Worm (Caenorhabditis elegans) whole organism, young adult: ENCODE measurements around the gene npr-40.

Experiments used
- D2030.7 ChIP-seq: fragments of 200-800 bp; sonication (Bioruptor generic); IDR thresholded peaks from 2 replicates; pipeline ENCODE4 v1.3.6; 2022; ENCODE audit warnings: missing genetic modification reagents, missing genetic modification characterization, missing compliant biosample characterization
- F23B12.7 ChIP-seq: sonication (generic microtip); optimal IDR thresholded peaks from 2 replicates; lab custom pipeline; 2017; ENCODE audit warnings: missing genetic modification characterization, mild to moderate bottlenecking, missing compliant biosample characterization, antibody characterized with exemption, moderate library complexity; ENCODE audit not compliant: insufficient read depth
- F37B4.10 ChIP-seq: fragments of 200-800 bp; sonication (Bioruptor generic); IDR thresholded peaks from 2 replicates; pipeline ENCODE4 v1.3.6; 2022; ENCODE audit warnings: missing genetic modification characterization, missing compliant biosample characterization
- F49E8.2 ChIP-seq: sonication (generic microtip); optimal IDR thresholded peaks from 3 replicates; lab custom pipeline; 2017; ENCODE audit warnings: missing genetic modification characterization, mild to moderate bottlenecking, missing compliant biosample characterization, antibody characterized with exemption, moderate library complexity; ENCODE audit not compliant: insufficient read depth
- F57C9.4 ChIP-seq: sonication (generic microtip); optimal IDR thresholded peaks from 2 replicates; lab custom pipeline; 2017; ENCODE audit warnings: mild to moderate bottlenecking, missing genetic modification characterization, missing compliant biosample characterization
- K11D2.4 ChIP-seq: fragments of 200-800 bp; sonication (Bioruptor generic); IDR thresholded peaks from 2 replicates; pipeline ENCODE4 v1.3.6; 2022; ENCODE audit warnings: missing genetic modification reagents, missing genetic modification characterization, missing compliant biosample characterization
- T07F8.4 ChIP-seq: sonication (generic microtip); optimal IDR thresholded peaks from 2 replicates; lab custom pipeline; 2016; ENCODE audit warnings: mild to moderate bottlenecking, missing genetic modification characterization, moderate library complexity, missing compliant biosample characterization
- Y53G8AR.9 ChIP-seq: fragments of 200-800 bp; sonication (Bioruptor generic); conservative IDR thresholded peaks from 2 replicates; pipeline ENCODE4 v1.3.6; 2022; ENCODE audit warnings: missing genetic modification reagents, missing genetic modification characterization, missing compliant biosample characterization
- Y95B8A.8 ChIP-seq: fragments of 200-800 bp; sonication (Bioruptor generic); IDR thresholded peaks from 2 replicates; pipeline ENCODE4 v1.3.6; 2022; ENCODE audit warnings: missing genetic modification reagents, missing genetic modification characterization, missing compliant biosample characterization
- ZK185.1 ChIP-seq: sonication (generic microtip); optimal IDR thresholded peaks from 2 replicates; lab custom pipeline; 2016; ENCODE audit warnings: mild to moderate bottlenecking, missing genetic modification characterization, missing compliant biosample characterization; ENCODE audit not compliant: poor library complexity, severe bottlenecking
- ama-1 ChIP-seq, 3 experiments: fragments of 150-350 bp in 1 of 3; sonication (generic microtip) in 2 of 3; optimal IDR thresholded peaks; 2 replicates each; lab custom pipeline; 2014 to 2018; ENCODE audit warnings: missing biosample characterization in 2 of 3, missing genetic modification characterization in 2 of 3, missing genetic modification reagents in 2 of 3
- aptf-2 ChIP-seq: fragments of 200-800 bp; sonication (Bioruptor generic); conservative IDR thresholded peaks from 2 replicates; pipeline ENCODE4 v1.3.6; 2022; ENCODE audit warnings: missing genetic modification reagents, missing genetic modification characterization, missing compliant biosample characterization
- aptf-3 ChIP-seq: fragments of 200-800 bp; sonication (Bioruptor generic); IDR thresholded peaks from 2 replicates; pipeline ENCODE4 v1.3.6; 2022; ENCODE audit warnings: missing genetic modification characterization, missing compliant biosample characterization
- attf-3 ChIP-seq: fragments of 200-800 bp; sonication (Bioruptor generic); conservative IDR thresholded peaks from 2 replicates; pipeline ENCODE4 v1.3.6; 2022; ENCODE audit warnings: missing genetic modification reagents, missing genetic modification characterization, missing compliant biosample characterization
- attf-6 ChIP-seq: fragments of 200-800 bp; sonication (Bioruptor generic); IDR thresholded peaks from 2 replicates; pipeline ENCODE4 v1.3.6; 2022; ENCODE audit warnings: missing genetic modification reagents, missing genetic modification characterization, missing compliant biosample characterization
- bed-2 ChIP-seq: fragments of 200-800 bp; sonication (Bioruptor generic); IDR thresholded peaks from 2 replicates; pipeline ENCODE4 v1.3.6; 2022; ENCODE audit warnings: missing genetic modification reagents, missing genetic modification characterization, missing compliant biosample characterization
- ceh-79 ChIP-seq: sonication (generic microtip); optimal IDR thresholded peaks from 2 replicates; lab custom pipeline; 2017; ENCODE audit warnings: mild to moderate bottlenecking, missing genetic modification characterization, missing compliant biosample characterization
- chd-7 ChIP-seq: sonication (generic microtip); optimal IDR thresholded peaks from 2 replicates; lab custom pipeline; 2016; ENCODE audit warnings: mild to moderate bottlenecking, missing genetic modification characterization, moderate library complexity, missing compliant biosample characterization
- dox-1 ChIP-seq: fragments of 200-800 bp; sonication (Bioruptor generic); IDR thresholded peaks from 2 replicates; pipeline ENCODE4 v1.3.6; 2022; ENCODE audit warnings: missing genetic modification reagents, missing genetic modification characterization, missing compliant biosample characterization
- dpl-1 ChIP-seq: fragments of 150-350 bp; optimal IDR thresholded peaks from 2 replicates; lab custom pipeline; 2014; ENCODE audit warnings: missing biosample characterization, missing genetic modification reagents, missing genetic modification characterization
- efl-1 ChIP-seq: fragments of 150-350 bp; optimal IDR thresholded peaks from 2 replicates; lab custom pipeline; 2014; ENCODE audit warnings: missing biosample characterization, missing genetic modification reagents, missing genetic modification characterization
- fkh-3 ChIP-seq: sonication (generic microtip); optimal IDR thresholded peaks from 2 replicates; lab custom pipeline; 2016; ENCODE audit warnings: mild to moderate bottlenecking, missing genetic modification characterization, missing compliant biosample characterization
- him-1 ChIP-seq: sonication (generic microtip); optimal IDR thresholded peaks from 2 replicates; lab custom pipeline; 2016; ENCODE audit warnings: missing genotype, missing genetic modification reagents, missing genetic modification characterization, missing compliant biosample characterization
- hmg-1.2 ChIP-seq: fragments of 200-800 bp; sonication (Bioruptor generic); IDR thresholded peaks from 2 replicates; pipeline ENCODE4 v1.3.6; 2022; ENCODE audit warnings: missing genetic modification reagents, missing genetic modification characterization, missing compliant biosample characterization
- hrde-1 ChIP-seq: sonication (generic microtip); optimal IDR thresholded peaks from 2 replicates; lab custom pipeline; 2016; ENCODE audit warnings: missing genetic modification characterization, mild to moderate bottlenecking, missing compliant biosample characterization, moderate library complexity, missing genotype, missing genetic modification reagents, borderline replicate concordance
- let-607 ChIP-seq, 2 experiments: fragments of 200-800 bp in 1 of 2; sonication (Bioruptor generic) in 1 of 2; sonication (generic microtip) in 1 of 2; optimal IDR thresholded peaks; 2 replicates each; lab custom pipeline; 2016 to 2018; ENCODE audit warnings: mild to moderate bottlenecking in 2 of 2, missing compliant biosample characterization in 2 of 2, missing genetic modification characterization in 2 of 2, moderate library complexity in 2 of 2, missing genotype in 1 of 2
- lin-54 ChIP-seq: fragments of 200-800 bp; sonication (Bioruptor generic); optimal IDR thresholded peaks from 2 replicates; lab custom pipeline; 2018; ENCODE audit warnings: mild to moderate bottlenecking, missing genetic modification characterization, missing compliant biosample characterization
- lir-1 ChIP-seq: fragments of 200-800 bp; sonication (Bioruptor generic); conservative IDR thresholded peaks from 2 replicates; pipeline ENCODE4 v1.3.6; 2022; ENCODE audit warnings: missing genetic modification reagents, missing genetic modification characterization, missing compliant biosample characterization
- lsl-1 ChIP-seq: fragments of 200-800 bp; sonication (Bioruptor generic); optimal IDR thresholded peaks from 2 replicates; lab custom pipeline; 2018; ENCODE audit warnings: mild to moderate bottlenecking, missing genetic modification characterization, moderate library complexity, missing compliant biosample characterization
- madf-8 ChIP-seq: fragments of 200-800 bp; sonication (Bioruptor generic); conservative IDR thresholded peaks from 2 replicates; pipeline ENCODE4 v1.3.6; 2022; ENCODE audit warnings: missing genetic modification reagents, missing genetic modification characterization, missing compliant biosample characterization
- mcd-1 ChIP-seq: fragments of 200-800 bp; sonication (Bioruptor generic); IDR thresholded peaks from 2 replicates; pipeline ENCODE4 v1.3.6; 2022; ENCODE audit warnings: missing genetic modification reagents, missing genetic modification characterization, missing compliant biosample characterization
- nhr-27 ChIP-seq: fragments of 200-800 bp; sonication (Bioruptor generic); optimal IDR thresholded peaks from 2 replicates; lab custom pipeline; 2018; ENCODE audit warnings: mild to moderate bottlenecking, missing genetic modification characterization, moderate library complexity, missing compliant biosample characterization
- rcor-1 ChIP-seq: fragments of 200-800 bp; sonication (Bioruptor generic); IDR thresholded peaks from 2 replicates; pipeline ENCODE4 v1.3.6; 2022; ENCODE audit warnings: missing genetic modification reagents, missing genetic modification characterization, missing compliant biosample characterization
- repo-1 ChIP-seq: sonication (generic microtip); optimal IDR thresholded peaks from 2 replicates; lab custom pipeline; 2017; ENCODE audit warnings: mild to moderate bottlenecking, missing genetic modification characterization, missing compliant biosample characterization
- snpc-1.1 ChIP-seq: sonication (generic microtip); optimal IDR thresholded peaks from 2 replicates; lab custom pipeline; 2017; ENCODE audit warnings: missing genetic modification characterization, mild to moderate bottlenecking, missing compliant biosample characterization, antibody characterized with exemption, moderate library complexity, missing genotype, missing genetic modification reagents; ENCODE audit not compliant: insufficient read depth
- snpc-4 ChIP-seq, 5 experiments: fragments of 150-350 bp in 1 of 5; sonication (generic microtip) in 4 of 5; optimal IDR thresholded peaks; 2 replicates each; lab custom pipeline; 2014 to 2018; ENCODE audit warnings: missing genetic modification characterization in 5 of 5, missing biosample characterization in 3 of 5, antibody characterized with exemption in 2 of 5, mild to moderate bottlenecking in 2 of 5, missing compliant biosample characterization in 2 of 5, missing genotype in 2 of 5, moderate library complexity in 2 of 5, missing genetic modification reagents in 1 of 5
- somi-1 ChIP-seq: fragments of 200-800 bp; sonication (Bioruptor generic); optimal IDR thresholded peaks from 2 replicates; lab custom pipeline; 2018; ENCODE audit warnings: mild to moderate bottlenecking, missing genetic modification characterization, missing compliant biosample characterization
- sptf-2 ChIP-seq: fragments of 200-800 bp; sonication (Bioruptor generic); optimal IDR thresholded peaks from 2 replicates; lab custom pipeline; 2018; ENCODE audit warnings: mild to moderate bottlenecking, missing genetic modification characterization, missing compliant biosample characterization
- tbx-9 ChIP-seq: sonication (generic microtip); optimal IDR thresholded peaks from 2 replicates; lab custom pipeline; 2016; ENCODE audit warnings: borderline replicate concordance, missing genetic modification characterization, inconsistent platforms, missing compliant biosample characterization
- zim-3 ChIP-seq: sonication (generic microtip); optimal IDR thresholded peaks from 2 replicates; lab custom pipeline; 2017; ENCODE audit warnings: mild to moderate bottlenecking, missing genetic modification characterization, moderate library complexity, missing compliant biosample characterization
- ztf-22 ChIP-seq: fragments of 200-800 bp; sonication (Bioruptor generic); optimal IDR thresholded peaks from 2 replicates; lab custom pipeline; 2018; ENCODE audit warnings: mild to moderate bottlenecking, missing genetic modification characterization, moderate library complexity, missing compliant biosample characterization
- ztf-28 ChIP-seq: fragments of 200-800 bp; sonication (Bioruptor generic); IDR thresholded peaks from 2 replicates; pipeline ENCODE4 v1.3.6; 2022; ENCODE audit warnings: missing genetic modification reagents, missing genetic modification characterization, missing compliant biosample characterization

The npr-40 gene

ce11 chrX:14888188-14888587 lies 30.4 kb upstream of the npr-40 start, which contains the start of gene daf-6:
TSS of gene daf-6 (plus strand) at chrX:14888488.
- TF ChIP-seq let-607 (tag; optimal IDR thresholded peaks at IDR 0.05; lab: Kevin White, UChicago) (no peak), repo-1 (tag; lab: Kevin White, UChicago) (no peak), lin-54 (GFP tag; lab: Kevin White, UChicago) (no peak), mcd-1 (GFP tag; lab: Robert Waterston, UW) (no peak), lsl-1 (no peak), tbx-9 (no peak), Y95B8A.8 (GFP tag; lab: Robert Waterston, UW) (no peak), hmg-1.2 (GFP tag; lab: Robert Waterston, UW) (no peak), ZK185.1 (tag; lab: Kevin White, UChicago) (no peak), somi-1 (GFP tag; lab: Kevin White, UChicago) (no peak), F37B4.10 (no peak), ceh-79 (tag; lab: Kevin White, UChicago) (no peak), ztf-22 (no peak), dpl-1 (GFP tag; lab: Kevin White, UChicago) (no peak), rcor-1 (GFP tag; lab: Robert Waterston, UW) (no peak)

- TF ChIP-seq nhr-27 (no peak), let-607 (tag; optimal IDR thresholded peaks at IDR 0.05; lab: Kevin White, UChicago) (no peak), fkh-3 (tag; lab: Kevin White, UChicago) (no peak), F23B12.7 (tag; lab: Kevin White, UChicago) (no peak), efl-1 (GFP tag; lab: Kevin White, UChicago) (no peak)
These were observed 24.3 kb upstream of the npr-40 start for ce11 chrX:14894380-14894779.

ce11 chrX:14894845-14895244 lies 23.8 kb upstream of the npr-40 start, which contains the start of gene nac-1:
TSS of gene nac-1 (plus strand) at chrX:14895145.
- TF ChIP-seq Y53G8AR.9 (no peak), him-1 (tag; lab: Kevin White, UChicago) (no peak), ztf-22 (no peak), zim-3 (tag; lab: Kevin White, UChicago) (no peak), F57C9.4 (tag; lab: Kevin White, UChicago) (no peak), D2030.7 (GFP tag; lab: Robert Waterston, UW) (no peak), hrde-1 (tag; lab: Kevin White, UChicago) (no peak), lir-1 (GFP tag; lab: Robert Waterston, UW) (no peak), ztf-28 (no peak), attf-6 (no peak)

ce11 chrX:14897192-14897591 lies 21.4 kb upstream of the npr-40 start:
- TF ChIP-seq F49E8.2 (tag; lab: Kevin White, UChicago) (no peak), sptf-2 (GFP tag; lab: Kevin White, UChicago) (no peak), aptf-2 (GFP tag; lab: Robert Waterston, UW) (no peak), chd-7 (tag; lab: Kevin White, UChicago) (no peak), madf-8 (GFP tag; lab: Robert Waterston, UW) (no peak), T07F8.4 (tag; lab: Kevin White, UChicago) (no peak), hrde-1 (tag; lab: Kevin White, UChicago) (no peak), attf-3 (GFP tag; lab: Robert Waterston, UW) (no peak), fkh-3 (tag; lab: Kevin White, UChicago) (no peak), aptf-3 (GFP tag; lab: Robert Waterston, UW) (no peak), ama-1 (optimal IDR thresholded peaks at IDR 0.05; lab: Kevin White, UChicago) (no peak), ama-1 (GFP tag; optimal IDR thresholded peaks at IDR 0.05; lab: Kevin White, UChicago) (no peak), Y95B8A.8 (GFP tag; lab: Robert Waterston, UW) (no peak), bed-2 (no peak), snpc-4 (GFP tag; optimal IDR thresholded peaks at IDR 0.05; lab: Kevin White, UChicago) (no peak), snpc-4 (tag; optimal IDR thresholded peaks at IDR 0.05; lab: Kevin White, UChicago) (peak in 2 of 4 experiments; percentile 85 to 89), K11D2.4 (GFP tag; lab: Robert Waterston, UW) (no peak), snpc-1.1 (peak; percentile 76), dox-1 (GFP tag; lab: Robert Waterston, UW) (no peak), ztf-28 (no peak)
